Fruit fly (Drosophila melanogaster): ENCODE data around the gene rudhira.

- TF ChIP-seq CG9139 (GFP tag; optimal IDR thresholded peaks at IDR 0.05) (no peak), OdsH (GFP tag; optimal IDR thresholded peaks at IDR 0.05) (no peak), CG7368 (GFP tag; optimal IDR thresholded peaks at IDR 0.05) (no peak), spab (GFP tag; optimal IDR thresholded peaks at IDR 0.05) (no peak), dac (GFP tag; optimal IDR thresholded peaks at IDR 0.05) (no peak)
These were observed 21.2 kb downstream of the rudhira start, which contains the start of gene CG15741 for dm6 chrX:11837926-11838325.

Measured in whole organism, prepupa.